Fruit fly (Drosophila melanogaster): ENCODE results near the gene RpS13.

dm6 chr2L:8385849-8386248 is 21.4 kb upstream of the RpS13 start:
- TF ChIP-seq CG12768 (GFP tag; optimal IDR thresholded peaks at IDR 0.05) (no peak), kay (GFP tag; ENCODE audit: borderline replicate concordance) (no peak), CG14711 (tag; optimal IDR thresholded peaks at IDR 0.05) (no peak), Hr96 (GFP tag; optimal IDR thresholded peaks at IDR 0.05) (no peak), CG1620 (GFP tag; optimal IDR thresholded peaks at IDR 0.05) (no peak), toe (GFP tag; optimal IDR thresholded peaks at IDR 0.05) (no peak), CG5204 (GFP tag; optimal IDR thresholded peaks at IDR 0.05) (no peak), CG33017 (tag; optimal IDR thresholded peaks at IDR 0.05) (no peak)

All from whole organism, adult.